Worm (Caenorhabditis elegans) whole organism, L4/young adult: ENCODE results near the gene col-167.

Experiments
- W03F9.2 ChIP-seq: fragments of 150-350 bp; optimal IDR thresholded peaks from 2 replicates; lab custom pipeline; 2014; ENCODE audit warnings: missing biosample characterization, missing genetic modification characterization
- dao-5 ChIP-seq: sonication (generic microtip); optimal IDR thresholded peaks from 2 replicates; lab custom pipeline; 2016; ENCODE audit warnings: missing genotype, missing genetic modification characterization, moderate library complexity, missing compliant biosample characterization
- him-1 ChIP-seq: sonication (generic microtip); optimal IDR thresholded peaks from 2 replicates; lab custom pipeline; 2016; ENCODE audit warnings: missing genotype, missing genetic modification reagents, missing genetic modification characterization, missing compliant biosample characterization

ce11 chrX:6273772-6274171 lies 49.5 kb upstream of the col-167 start:
- TF ChIP-seq W03F9.2 (tag; lab: Kevin White, UChicago) (no peak), him-1 (tag; lab: Kevin White, UChicago) (no peak), dao-5 (tag; lab: Kevin White, UChicago) (no peak)
